Worm (Caenorhabditis elegans): ENCODE results near the gene D2096.12.

The D2096.12 gene

DNA sequence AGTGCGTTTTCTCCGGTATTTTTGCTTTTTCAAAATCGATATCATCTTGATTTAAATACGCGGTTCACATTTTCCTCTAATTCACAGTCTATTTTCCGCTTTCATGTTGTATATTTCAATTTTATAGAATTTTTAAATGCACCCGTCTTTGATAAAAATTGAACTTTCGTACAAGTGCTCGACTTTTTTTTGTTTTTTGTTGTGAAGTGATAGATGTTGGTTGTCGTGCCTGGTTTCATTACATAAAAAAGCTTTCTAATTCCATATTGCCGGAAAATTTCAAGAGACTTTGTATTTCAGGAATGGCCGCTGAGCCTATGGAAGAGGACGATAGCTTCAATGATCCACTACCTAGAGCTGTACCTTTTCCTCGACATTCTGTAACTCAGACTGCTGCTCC lies at the start of gene D2096.12:
Gene D2096.12 (plus strand): TSS at position 301 of the 400 bp plus-strand sequence.
- 0 out of 2 replicates have a peak, but pooled peaks have one; percentile 41 for TF ChIP-seq ekl-4 (GFP tag; IDR thresholded peaks at IDR 0.05)
- TF ChIP-seq ceh-91 (GFP tag; IDR thresholded peaks at IDR 0.05), result no peak
- TF ChIP-seq madf-10 (tag; optimal IDR thresholded peaks at IDR 0.05), result no peak

DNA sequence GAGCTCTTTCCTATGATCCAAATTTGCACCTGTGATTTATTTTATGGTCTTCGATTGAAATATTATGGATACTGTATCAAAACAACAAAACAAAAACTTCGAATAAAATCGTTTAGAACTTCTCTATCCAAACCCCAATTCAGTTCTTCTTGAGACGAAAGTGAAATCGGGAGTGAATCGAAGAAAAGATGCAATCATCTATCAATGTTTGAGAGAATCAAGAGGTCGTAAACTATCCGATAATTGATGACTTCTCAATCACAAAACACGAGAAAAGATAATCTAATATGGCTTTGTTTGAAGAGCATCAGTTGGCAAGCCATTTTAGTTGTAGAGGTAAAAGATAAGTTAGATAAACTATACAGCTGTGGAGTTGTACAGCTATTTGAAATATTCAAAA lies 45.5 kb upstream of the D2096.12 start:
- TF ChIP-seq F57C9.4 (tag; optimal IDR thresholded peaks at IDR 0.05) (no peak), tbp1 (GFP tag; optimal IDR thresholded peaks at IDR 0.05) (no peak), snpc-1.1 (tag; optimal IDR thresholded peaks at IDR 0.05; ENCODE audit: insufficient read depth) (no peak), Y95B8A.8 (GFP tag; IDR thresholded peaks at IDR 0.05) (no peak), F49E8.2 (tag; optimal IDR thresholded peaks at IDR 0.05; ENCODE audit: insufficient read depth) (no peak), cebp-2 (GFP tag; IDR thresholded peaks at IDR 0.05) (no peak)

DNA sequence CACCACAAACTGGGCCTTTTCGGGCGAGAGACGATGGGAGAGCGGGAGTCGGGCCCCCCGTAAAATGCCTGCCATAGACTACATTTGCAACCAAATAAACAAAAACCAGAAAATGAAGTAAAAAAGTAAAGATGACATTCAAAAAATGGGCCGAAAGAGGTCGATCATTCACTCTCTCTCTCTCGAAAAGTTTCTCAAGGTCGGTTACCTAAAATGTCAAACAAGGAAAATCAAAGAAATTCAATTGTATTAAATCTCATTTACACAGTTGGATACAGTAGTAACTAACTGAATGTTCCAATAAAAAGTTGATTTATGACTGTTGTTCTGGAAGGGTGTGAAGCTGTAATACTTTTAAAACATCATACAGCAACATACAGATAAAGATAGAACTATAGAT lies 44.5 kb upstream of the D2096.12 start:
- TF ChIP-seq snpc-4 (GFP tag; optimal IDR thresholded peaks at IDR 0.05), result no peak
- TF ChIP-seq snpc-4 (tag; optimal IDR thresholded peaks at IDR 0.05), result no peak
- no peak for TF ChIP-seq athp-1 (tag; optimal IDR thresholded peaks at IDR 0.05)
- no peak for TF ChIP-seq Y53G8AR.9 (GFP tag; conservative IDR thresholded peaks at IDR 0.05)
- TF ChIP-seq bed-2 (GFP tag; IDR thresholded peaks at IDR 0.05), result no peak
- no peak for TF ChIP-seq T07F8.4 (tag; optimal IDR thresholded peaks at IDR 0.05)
- TF ChIP-seq fkh-3 (tag; optimal IDR thresholded peaks at IDR 0.05), result no peak
- TF ChIP-seq nhr-120 (GFP tag; IDR thresholded peaks at IDR 0.05), result no peak
- no peak for TF ChIP-seq zim-3 (tag; optimal IDR thresholded peaks at IDR 0.05)
- no peak for TF ChIP-seq hlh-12 (tag; optimal IDR thresholded peaks at IDR 0.05)
- no peak for TF ChIP-seq mel-28 (tag; optimal IDR thresholded peaks at IDR 0.05; ENCODE audit: borderline replicate concordance)
- TF ChIP-seq ceh-79 (tag; optimal IDR thresholded peaks at IDR 0.05), result no peak
- no peak for TF ChIP-seq nhr-27 (tag; optimal IDR thresholded peaks at IDR 0.05)
- TF ChIP-seq lin-54 (GFP tag; optimal IDR thresholded peaks at IDR 0.05), result no peak
- no peak for TF ChIP-seq cebp-2 (GFP tag; IDR thresholded peaks at IDR 0.05)
- TF ChIP-seq somi-1 (GFP tag; optimal IDR thresholded peaks at IDR 0.05), result no peak

DNA sequence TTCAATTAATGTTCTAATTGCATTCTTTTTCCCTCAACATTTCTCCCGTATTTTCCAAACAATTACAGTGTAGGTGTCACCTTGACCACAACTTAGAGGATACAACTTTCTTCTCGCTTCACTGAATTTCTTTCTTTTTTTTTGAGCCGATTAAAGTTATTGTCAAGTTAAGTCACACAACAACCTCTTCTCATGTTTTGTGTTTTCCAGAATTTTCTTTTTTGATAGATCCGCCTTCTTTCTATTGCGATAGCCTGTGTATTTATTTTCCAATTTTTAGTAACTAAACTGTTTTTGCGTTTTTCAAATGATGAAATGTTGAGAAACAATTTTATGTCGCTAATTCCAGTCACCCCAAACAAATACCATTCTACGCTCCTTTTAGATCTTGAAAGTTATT lies 37.6 kb upstream of the D2096.12 start, which contains the start of gene F35H10.3:
Gene F35H10.3 (plus strand): TSS at position 301 of the 400 bp plus-strand sequence.
- TF ChIP-seq die-1 (tag; optimal IDR thresholded peaks at IDR 0.05) (no peak), ZK185.1 (tag; optimal IDR thresholded peaks at IDR 0.05; ENCODE audit: poor library complexity, severe bottlenecking) (no peak), hmg-20 (GFP tag; IDR thresholded peaks at IDR 0.05) (no peak), K11D2.4 (GFP tag; IDR thresholded peaks at IDR 0.05) (no peak), athp-1 (tag; optimal IDR thresholded peaks at IDR 0.05) (no peak), rcor-1 (GFP tag; IDR thresholded peaks at IDR 0.05) (no peak), F37B4.10 (GFP tag; IDR thresholded peaks at IDR 0.05) (no peak), madf-3 (GFP tag; IDR thresholded peaks at IDR 0.05) (no peak), sdz-38 (tag; optimal IDR thresholded peaks at IDR 0.05) (no peak), egl-18 (GFP tag; IDR thresholded peaks at IDR 0.05) (no peak), let-607 (tag; optimal IDR thresholded peaks at IDR 0.05) (no peak), nhr-27 (tag; optimal IDR thresholded peaks at IDR 0.05) (no peak), snpc-4 (GFP tag; optimal IDR thresholded peaks at IDR 0.05) (no peak), snpc-4 (tag; optimal IDR thresholded peaks at IDR 0.05) (no peak), rec-8 (tag; optimal IDR thresholded peaks at IDR 0.05) (no peak), Y53F4B.3 (GFP tag; IDR thresholded peaks at IDR 0.05) (no peak), mel-28 (tag; optimal IDR thresholded peaks at IDR 0.05; ENCODE audit: borderline replicate concordance) (no peak), ceh-40 (GFP tag; IDR thresholded peaks at IDR 0.05) (no peak), tlf-1 (GFP tag; optimal IDR thresholded peaks at IDR 0.05) (no peak), ccch-3 (GFP tag; optimal IDR thresholded peaks at IDR 0.05) (no peak)
